Fruit fly (Drosophila melanogaster) whole organism, embryonic: ENCODE measurements around the gene Hou.

Source experiments
- BEAF-32 ChIP-seq: fragments of 200-800 bp; sonication (Bioruptor generic); optimal IDR thresholded peaks from 3 replicates; lab custom pipeline; 2017; ENCODE audit warnings: missing biosample characterization, missing genetic modification characterization, mild to moderate bottlenecking, moderate library complexity, missing genetic modification reagents
- CG12155 ChIP-seq: fragments of 200-800 bp; sonication (Bioruptor generic); optimal IDR thresholded peaks from 3 replicates; lab custom pipeline; 2016; ENCODE audit warnings: missing biosample characterization, missing genetic modification characterization
- CG13424 ChIP-seq: fragments of 200-800 bp; sonication (Bioruptor generic); optimal IDR thresholded peaks from 2 replicates; lab custom pipeline; 2019; ENCODE audit warnings: missing biosample characterization, mild to moderate bottlenecking, missing genetic modification characterization, moderate library complexity
- CG14050 ChIP-seq: fragments of 200-800 bp; sonication (Bioruptor generic); IDR thresholded peaks from 3 replicates; pipeline ENCODE4 v1.3.6; 2022; ENCODE audit warnings: missing biosample characterization, missing genetic modification characterization
- CG16815 ChIP-seq: fragments of 200-800 bp; sonication (Bioruptor generic); optimal IDR thresholded peaks from 3 replicates; lab custom pipeline; 2017; ENCODE audit warnings: missing biosample characterization, mild to moderate bottlenecking, missing genetic modification characterization
- CG17361 ChIP-seq: fragments of 200-800 bp; sonication (Bioruptor generic); IDR thresholded peaks from 3 replicates; pipeline ENCODE4 v1.3.6; 2022; ENCODE audit warnings: missing biosample characterization, missing genetic modification characterization
- CG17568 ChIP-seq: fragments of 200-800 bp; sonication (Bioruptor generic); optimal IDR thresholded peaks from 2 replicates; lab custom pipeline; 2018; ENCODE audit warnings: missing biosample characterization, mild to moderate bottlenecking, missing genetic modification characterization, moderate library complexity
- CG2120 ChIP-seq: fragments of 200-800 bp; sonication (Bioruptor generic); optimal IDR thresholded peaks from 3 replicates; lab custom pipeline; 2016; ENCODE audit warnings: missing biosample characterization, missing genetic modification characterization
- CG2199 ChIP-seq: fragments of 200-800 bp; sonication (Bioruptor generic); IDR thresholded peaks from 3 replicates; pipeline ENCODE4 v1.3.6; 2022; ENCODE audit warnings: missing biosample characterization, missing genetic modification characterization
- CG30020 ChIP-seq: fragments of 200-800 bp; optimal IDR thresholded peaks from 2 replicates; lab custom pipeline; 2019; ENCODE audit warnings: missing biosample characterization, mild to moderate bottlenecking, missing genetic modification characterization, moderate library complexity
- CG30431 ChIP-seq: fragments of 200-800 bp; sonication (Bioruptor generic); optimal IDR thresholded peaks from 2 replicates; lab custom pipeline; 2017; ENCODE audit warnings: missing biosample characterization, missing genetic modification characterization
- CG32772 ChIP-seq: fragments of 200-800 bp; sonication (Bioruptor generic); IDR thresholded peaks from 2 replicates; pipeline ENCODE4 v1.3.6; 2022; ENCODE audit warnings: missing biosample characterization, missing genetic modification characterization
- CG4328 ChIP-seq: fragments of 200-800 bp; sonication (Bioruptor generic); optimal IDR thresholded peaks from 3 replicates; lab custom pipeline; 2017; ENCODE audit warnings: missing biosample characterization, missing genetic modification reagents, missing genetic modification characterization
- CG4730 ChIP-seq: fragments of 200-800 bp; sonication (Bioruptor generic); IDR thresholded peaks from 2 replicates; pipeline ENCODE4 v1.3.6; 2022; ENCODE audit warnings: missing biosample characterization, missing genetic modification characterization
- CG5245 ChIP-seq: fragments of 200-800 bp; sonication (Bioruptor generic); optimal IDR thresholded peaks from 3 replicates; lab custom pipeline; 2016; ENCODE audit warnings: missing biosample characterization, missing genetic modification characterization
- CG6272 ChIP-seq: fragments of 200-800 bp; sonication (Bioruptor generic); IDR thresholded peaks from 2 replicates; pipeline ENCODE4 v1.3.6; 2022; ENCODE audit warnings: missing biosample characterization, missing genetic modification characterization
- CG8478 ChIP-seq: fragments of >200 bp; optimal IDR thresholded peaks from 2 replicates; lab custom pipeline; 2018
- CG9437 ChIP-seq: fragments of 200-800 bp; sonication (Bioruptor generic); optimal IDR thresholded peaks from 2 replicates; lab custom pipeline; 2018; ENCODE audit warnings: missing biosample characterization, mild to moderate bottlenecking, missing genetic modification characterization
- CG9932 ChIP-seq: fragments of 200-800 bp; sonication (Bioruptor generic); IDR thresholded peaks from 2 replicates; pipeline ENCODE4 v1.3.6; 2022; ENCODE audit warnings: missing biosample characterization, missing genetic modification characterization
- Dad ChIP-seq: fragments of 200-800 bp; sonication (Bioruptor generic); optimal IDR thresholded peaks from 3 replicates; lab custom pipeline; 2016; ENCODE audit warnings: missing biosample characterization, missing genetic modification characterization
- HmgZ ChIP-seq: fragments of 200-800 bp; sonication (Bioruptor generic); optimal IDR thresholded peaks from 2 replicates; lab custom pipeline; 2018; ENCODE audit warnings: missing biosample characterization, mild to moderate bottlenecking, missing genetic modification characterization
- Hsf ChIP-seq: fragments of 200-800 bp; sonication (Bioruptor generic); optimal IDR thresholded peaks from 3 replicates; lab custom pipeline; 2016; ENCODE audit warnings: missing biosample characterization, missing genetic modification characterization
- Lim3 ChIP-seq: fragments of 200-800 bp; sonication (Bioruptor generic); IDR thresholded peaks from 2 replicates; pipeline ENCODE4 v1.3.6; 2022; ENCODE audit warnings: missing biosample characterization, missing genetic modification characterization
- MESR4 ChIP-seq: fragments of 200-800 bp; sonication (Bioruptor generic); optimal IDR thresholded peaks from 2 replicates; lab custom pipeline; 2018; ENCODE audit warnings: missing biosample characterization, mild to moderate bottlenecking, missing genetic modification characterization, moderate library complexity
- Max ChIP-seq: fragments of 200-800 bp; sonication (Bioruptor generic); optimal IDR thresholded peaks from 2 replicates; lab custom pipeline; 2016; ENCODE audit warnings: missing biosample characterization, mild to moderate bottlenecking, missing genetic modification characterization
- Mrtf ChIP-seq: fragments of 200-800 bp; sonication (Bioruptor generic); IDR thresholded peaks from 3 replicates; pipeline ENCODE4 v1.3.6; 2022; ENCODE audit warnings: missing biosample characterization, missing genetic modification characterization
- Nf-YC ChIP-seq: fragments of 200-800 bp; optimal IDR thresholded peaks from 3 replicates; lab custom pipeline; 2019; ENCODE audit warnings: missing biosample characterization, mild to moderate bottlenecking, missing genetic modification characterization, moderate library complexity
- Opbp ChIP-seq: fragments of 200-800 bp; sonication (Bioruptor generic); IDR thresholded peaks from 3 replicates; pipeline ENCODE4 v1.3.6; 2022; ENCODE audit warnings: missing biosample characterization, missing genetic modification characterization; ENCODE audit not compliant: partially characterized antibody
- Optix ChIP-seq: fragments of 200-800 bp; sonication (Bioruptor generic); IDR thresholded peaks from 3 replicates; pipeline ENCODE4 v1.3.6; 2022; ENCODE audit warnings: missing biosample characterization, missing genetic modification characterization
- Scr ChIP-seq: fragments of 200-800 bp; sonication (Bioruptor generic); IDR thresholded peaks from 2 replicates; pipeline ENCODE4 v1.3.6; 2022; ENCODE audit warnings: missing biosample characterization, missing genetic modification characterization; ENCODE audit not compliant: partially characterized antibody
- Sox102F ChIP-seq: fragments of 200-800 bp; sonication (Bioruptor generic); optimal IDR thresholded peaks from 2 replicates; lab custom pipeline; 2018; ENCODE audit warnings: missing biosample characterization, mild to moderate bottlenecking, missing genetic modification characterization, moderate library complexity
- Stat92E ChIP-seq, 3 experiments: fragments of >200 bp in 2 of 3; fragments of 200-800 bp in 1 of 3; sonication (Bioruptor generic) in 1 of 3; optimal IDR thresholded peaks; 2 replicates each; lab custom pipeline; 2017 to 2019; ENCODE audit warnings: missing biosample characterization in 3 of 3, missing genetic modification characterization in 3 of 3, mild to moderate bottlenecking in 1 of 3, moderate library complexity in 1 of 3
- bowl ChIP-seq: fragments of 200-800 bp; sonication (Bioruptor generic); IDR thresholded peaks from 2 replicates; pipeline ENCODE4 v1.3.6; 2022; ENCODE audit warnings: missing biosample characterization, missing genetic modification characterization
- cas ChIP-seq: fragments of 200-800 bp; sonication (Bioruptor generic); IDR thresholded peaks from 2 replicates; pipeline ENCODE4 v1.3.6; 2022; ENCODE audit warnings: missing biosample characterization, missing genetic modification characterization
- dati ChIP-seq: fragments of 200-800 bp; sonication (Bioruptor generic); IDR thresholded peaks from 2 replicates; pipeline ENCODE4 v1.3.6; 2022; ENCODE audit warnings: missing biosample characterization, missing genetic modification characterization
- dmrt99B ChIP-seq: fragments of 200-800 bp; sonication (Bioruptor generic); optimal IDR thresholded peaks from 2 replicates; lab custom pipeline; 2018; ENCODE audit warnings: missing biosample characterization, mild to moderate bottlenecking, missing genetic modification characterization, moderate library complexity
- ftz-f1 ChIP-seq: fragments of 200-800 bp; sonication (Bioruptor generic); optimal IDR thresholded peaks from 2 replicates; lab custom pipeline; 2016; ENCODE audit warnings: missing biosample characterization, missing genetic modification characterization
- hkb ChIP-seq, 2 experiments: fragments of 200-800 bp in 1 of 2; fragments of >200 bp in 1 of 2; sonication (Bioruptor generic) in 1 of 2; IDR thresholded peaks in 1 of 2; optimal IDR thresholded peaks in 1 of 2; 2 replicates each; pipeline versions ENCODE4 v1.3.6 to Lab custom; 2017 to 2022; ENCODE audit warnings: missing biosample characterization in 1 of 2, missing genetic modification characterization in 1 of 2
- maf-S ChIP-seq: fragments of 200-800 bp; sonication (Bioruptor generic); optimal IDR thresholded peaks from 2 replicates; lab custom pipeline; 2016; ENCODE audit warnings: missing biosample characterization, missing genetic modification characterization
- mld ChIP-seq: fragments of 200-800 bp; sonication (Bioruptor generic); IDR thresholded peaks from 3 replicates; pipeline ENCODE4 v1.3.6; 2022; ENCODE audit warnings: missing biosample characterization, missing genetic modification characterization; ENCODE audit not compliant: partially characterized antibody
- nerfin-2 ChIP-seq: fragments of 200-800 bp; sonication (Bioruptor generic); IDR thresholded peaks from 2 replicates; pipeline ENCODE4 v1.3.6; 2022; ENCODE audit warnings: missing biosample characterization, missing genetic modification characterization; ENCODE audit not compliant: partially characterized antibody
- nom ChIP-seq: fragments of 200-800 bp; sonication (Bioruptor generic); optimal IDR thresholded peaks from 2 replicates; lab custom pipeline; 2017; ENCODE audit warnings: missing biosample characterization, missing genetic modification characterization, mild to moderate bottlenecking, moderate library complexity, missing genetic modification reagents
- psq ChIP-seq: fragments of 200-800 bp; sonication (Bioruptor generic); optimal IDR thresholded peaks from 2 replicates; lab custom pipeline; 2017; ENCODE audit warnings: missing biosample characterization, missing genetic modification characterization
- pum ChIP-seq: fragments of 200-800 bp; sonication (Bioruptor generic); optimal IDR thresholded peaks from 2 replicates; lab custom pipeline; 2016; ENCODE audit warnings: missing biosample characterization, missing genetic modification characterization
- sens ChIP-seq: fragments of 200-800 bp; sonication (Bioruptor generic); peaks from one replicate; lab custom pipeline; 2016; ENCODE audit warnings: missing biosample characterization, missing genetic modification characterization
- slp2 ChIP-seq: fragments of 200-800 bp; sonication (Bioruptor generic); optimal IDR thresholded peaks from 2 replicates; lab custom pipeline; 2016; ENCODE audit warnings: missing biosample characterization, missing genetic modification characterization
- toy ChIP-seq: fragments of 200-800 bp; sonication (Bioruptor generic); IDR thresholded peaks from 2 replicates; pipeline ENCODE4 v1.3.6; 2022; ENCODE audit warnings: missing biosample characterization, missing genetic modification characterization
- ttk ChIP-seq: fragments of 200-800 bp; sonication (Bioruptor generic); IDR thresholded peaks from 2 replicates; pipeline ENCODE4 v2.1.2; 2022; ENCODE audit warnings: missing biosample characterization, missing genetic modification characterization
- twi ChIP-seq: fragments of 200-800 bp; optimal IDR thresholded peaks from 2 replicates; lab custom pipeline; 2019; ENCODE audit warnings: missing biosample characterization, mild to moderate bottlenecking, missing genetic modification characterization, moderate library complexity
- usp ChIP-seq: fragments of >200 bp; optimal IDR thresholded peaks from 2 replicates; lab custom pipeline; 2017; ENCODE audit warnings: missing biosample characterization, missing genetic modification characterization
- yki ChIP-seq: fragments of >200 bp; optimal IDR thresholded peaks from 3 replicates; lab custom pipeline; 2018

The Hou gene

DNA sequence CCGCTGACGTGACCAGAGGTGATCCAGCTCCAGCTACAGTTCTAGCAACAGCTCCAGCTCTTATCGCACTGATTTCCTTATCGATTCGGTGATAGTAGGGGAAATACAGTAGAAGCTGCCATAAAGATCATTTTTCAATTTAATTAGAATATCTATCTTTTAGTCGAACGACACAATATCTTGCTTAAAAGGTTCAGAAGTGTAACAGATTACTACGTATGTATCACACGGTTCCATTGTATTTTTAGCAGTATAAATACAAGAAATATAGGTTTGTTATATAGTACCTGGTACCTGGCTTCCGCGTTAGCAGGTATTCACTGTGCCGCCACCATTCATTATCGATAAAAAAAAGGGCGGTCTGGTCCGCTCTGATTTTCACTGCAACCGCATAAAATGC lies 5.4 kb downstream of the Hou start (continued):
- peak; percentile 39 for TF ChIP-seq CG30431 (GFP tag; lab: Kevin White, UChicago)
- no peak for TF ChIP-seq yki (lab: Kevin White, UChicago)
- peak; percentile 68 for TF ChIP-seq CG4328 (GFP tag; lab: Kevin White, UChicago)
- TF ChIP-seq Opbp (GFP tag; lab: Robert Waterston, UW) = no peak
- peak; percentile 89 for TF ChIP-seq CG2120 (GFP tag; lab: Kevin White, UChicago)
- peak; percentile 66 for TF ChIP-seq ttk (GFP tag; lab: Robert Waterston, UW)
- TF ChIP-seq Stat92E (GFP tag; optimal IDR thresholded peaks at IDR 0.05; lab: Kevin White, UChicago) = no peak
- peak; percentile 70 for TF ChIP-seq pum (GFP tag; lab: Kevin White, UChicago)
- peak; percentile 60 for TF ChIP-seq twi (tag; lab: Kevin White, UChicago)
- no peak for TF ChIP-seq hkb (optimal IDR thresholded peaks at IDR 0.05; lab: Kevin White, UChicago)
- peak; percentile 82 for TF ChIP-seq hkb (GFP tag; IDR thresholded peaks at IDR 0.05; lab: Robert Waterston, UW)
- 0 out of 2 replicates have a peak, but pooled peaks have one; percentile 22 for TF ChIP-seq Lim3
- peak; percentile 74 for TF ChIP-seq CG5245
- TF ChIP-seq toy = 0 out of 2 replicates have a peak, but pooled peaks have one; percentile 34
- TF ChIP-seq CG4730 (GFP tag; lab: Robert Waterston, UW) = peak; percentile 48
- TF ChIP-seq mld (GFP tag; lab: Robert Waterston, UW) = no peak
- TF ChIP-seq CG6272 (GFP tag; lab: Robert Waterston, UW) = peak; percentile 57
- TF ChIP-seq CG12155 (GFP tag; lab: Kevin White, UChicago) = peak; percentile 58
- peak; percentile 31 for TF ChIP-seq nom (GFP tag; lab: Kevin White, UChicago)
- TF ChIP-seq Optix (GFP tag; lab: Robert Waterston, UW) = peak; percentile 74
- no peak for TF ChIP-seq dati
- peak; percentile 62; the same call in 2 of the 3 replicates for TF ChIP-seq Mrtf (GFP tag; lab: Robert Waterston, UW)
- peak; percentile 54 for TF ChIP-seq Nf-YC (tag; lab: Kevin White, UChicago)
- TF ChIP-seq maf-S (GFP tag; lab: Kevin White, UChicago) = peak; percentile 66
- TF ChIP-seq CG14050 (GFP tag; lab: Robert Waterston, UW) = peak; percentile 57; the same call in 2 of the 3 replicates
- TF ChIP-seq Hsf (GFP tag; lab: Kevin White, UChicago) = peak; percentile 74
- peak; percentile 20 for TF ChIP-seq MESR4 (GFP tag; lab: Kevin White, UChicago)
- peak; percentile 90 for TF ChIP-seq CG13424 (tag; lab: Kevin White, UChicago)
- no peak for TF ChIP-seq CG8478 (lab: Kevin White, UChicago)
- TF ChIP-seq nerfin-2 (GFP tag; lab: Robert Waterston, UW) = no peak
- TF ChIP-seq CG9932 = peak; percentile 63
- peak; percentile 74 for TF ChIP-seq Max (GFP tag; lab: Kevin White, UChicago)
- peak; percentile 83 for TF ChIP-seq dmrt99B
- no peak for TF ChIP-seq Dad (GFP tag; lab: Kevin White, UChicago)
- peak; percentile 96 for TF ChIP-seq sens (GFP tag; lab: Kevin White, UChicago)
- no peak for TF ChIP-seq ftz-f1 (GFP tag; lab: Kevin White, UChicago)
- TF ChIP-seq Sox102F (GFP tag; lab: Kevin White, UChicago) = peak; percentile 89
- peak; percentile 4 for TF ChIP-seq psq (GFP tag; lab: Kevin White, UChicago)
- peak; percentile 62 for TF ChIP-seq CG9437 (GFP tag; lab: Kevin White, UChicago)
- peak; percentile 72 for TF ChIP-seq CG17568 (GFP tag; lab: Kevin White, UChicago)
- TF ChIP-seq usp (GFP tag; lab: Kevin White, UChicago) = no peak
- peak; percentile 20; the same call in 1 of the 2 replicates for TF ChIP-seq bowl (GFP tag; lab: Robert Waterston, UW)
- peak; percentile 66 for TF ChIP-seq CG16815
- TF ChIP-seq Scr = no peak
- TF ChIP-seq slp2 (GFP tag; lab: Kevin White, UChicago) = peak; percentile 62
- TF ChIP-seq CG32772 = peak; percentile 80
- TF ChIP-seq CG17361 (GFP tag; lab: Robert Waterston, UW) = peak; percentile 82
- no peak for TF ChIP-seq cas (GFP tag; lab: Robert Waterston, UW)
- TF ChIP-seq HmgZ (tag; lab: Kevin White, UChicago) = peak; percentile 82
- no peak for TF ChIP-seq BEAF-32 (GFP tag; lab: Kevin White, UChicago)
- TF ChIP-seq CG30020 (tag; lab: Kevin White, UChicago) = peak; percentile 12
- no peak for TF ChIP-seq CG2199 (GFP tag; lab: Robert Waterston, UW)
